Fruit fly (Drosophila melanogaster) whole organism, embryonic: ENCODE results near the gene CG17207.

Experiments
- ATbp ChIP-seq: fragments of 200-800 bp; sonication (Bioruptor generic); optimal IDR thresholded peaks from 2 replicates; lab custom pipeline; 2017; ENCODE audit warnings: missing biosample characterization, mild to moderate bottlenecking, missing genetic modification characterization, missing genetic modification reagents
- BEAF-32 ChIP-seq: fragments of 200-800 bp; sonication (Bioruptor generic); optimal IDR thresholded peaks from 3 replicates; lab custom pipeline; 2017; ENCODE audit warnings: missing biosample characterization, missing genetic modification characterization, mild to moderate bottlenecking, moderate library complexity, missing genetic modification reagents
- CG10431 ChIP-seq: fragments of 200-800 bp; sonication (Bioruptor generic); optimal IDR thresholded peaks from 3 replicates; lab custom pipeline; 2018; ENCODE audit warnings: missing biosample characterization, mild to moderate bottlenecking, missing genetic modification characterization
- CG11085 ChIP-seq: fragments of 200-800 bp; sonication (Bioruptor generic); IDR thresholded peaks from 2 replicates; pipeline ENCODE4 v1.3.6; 2022; ENCODE audit warnings: missing biosample characterization, missing genetic modification characterization
- CG11695 ChIP-seq: fragments of 200-800 bp; sonication (Bioruptor generic); IDR thresholded peaks from 3 replicates; pipeline ENCODE4 v1.3.6; 2022; ENCODE audit warnings: missing biosample characterization, missing genetic modification characterization
- CG12104 ChIP-seq: fragments of 200-800 bp; sonication (Bioruptor generic); optimal IDR thresholded peaks from 3 replicates; lab custom pipeline; 2016; ENCODE audit warnings: missing biosample characterization, missing genetic modification characterization
- CG12299 ChIP-seq: fragments of 200-800 bp; sonication (Bioruptor generic); optimal IDR thresholded peaks from 2 replicates; lab custom pipeline; 2018; ENCODE audit warnings: missing biosample characterization, mild to moderate bottlenecking, missing genetic modification characterization
- CG12769 ChIP-seq: fragments of 200-800 bp; sonication (Bioruptor generic); optimal IDR thresholded peaks from 2 replicates; lab custom pipeline; 2019; ENCODE audit warnings: missing biosample characterization, mild to moderate bottlenecking, missing genetic modification characterization, moderate library complexity
- CG13123 ChIP-seq: fragments of 200-800 bp; sonication (Bioruptor generic); optimal IDR thresholded peaks from 2 replicates; lab custom pipeline; 2016; ENCODE audit warnings: missing biosample characterization, missing genetic modification characterization
- CG14710 ChIP-seq: fragments of 200-800 bp; sonication (Bioruptor generic); optimal IDR thresholded peaks from 3 replicates; lab custom pipeline; 2019; ENCODE audit warnings: missing biosample characterization, mild to moderate bottlenecking, missing genetic modification characterization, moderate library complexity
- CG1602 ChIP-seq: fragments of 200-800 bp; sonication (Bioruptor generic); optimal IDR thresholded peaks from 3 replicates; lab custom pipeline; 2016; ENCODE audit warnings: missing biosample characterization, missing genetic modification characterization
- CG1603 ChIP-seq: fragments of 200-800 bp; sonication (Bioruptor generic); optimal IDR thresholded peaks from 2 replicates; lab custom pipeline; 2019; ENCODE audit warnings: missing biosample characterization, mild to moderate bottlenecking, missing genetic modification characterization, moderate library complexity
- CG1832 ChIP-seq: fragments of 200-800 bp; sonication (Bioruptor generic); optimal IDR thresholded peaks from 2 replicates; lab custom pipeline; 2017; ENCODE audit warnings: missing biosample characterization, mild to moderate bottlenecking, missing genetic modification characterization, inconsistent platforms
- CG18764 ChIP-seq: fragments of 200-800 bp; sonication (Bioruptor generic); optimal IDR thresholded peaks from 3 replicates; lab custom pipeline; 2016; ENCODE audit warnings: missing biosample characterization, missing genetic modification characterization
- CG30431 ChIP-seq: fragments of 200-800 bp; sonication (Bioruptor generic); optimal IDR thresholded peaks from 2 replicates; lab custom pipeline; 2017; ENCODE audit warnings: missing biosample characterization, missing genetic modification characterization
- CG32767 ChIP-seq: fragments of 200-800 bp; sonication (Bioruptor generic); IDR thresholded peaks from 2 replicates; pipeline ENCODE4 v1.3.6; 2022; ENCODE audit warnings: missing biosample characterization, missing genetic modification characterization
- CG34376 ChIP-seq: fragments of 200-800 bp; sonication (Bioruptor generic); optimal IDR thresholded peaks from 2 replicates; lab custom pipeline; 2018; ENCODE audit warnings: missing biosample characterization, mild to moderate bottlenecking, missing genetic modification characterization
- CG3838 ChIP-seq: fragments of 200-800 bp; sonication (Bioruptor generic); optimal IDR thresholded peaks from 3 replicates; lab custom pipeline; 2016; ENCODE audit warnings: missing biosample characterization, missing genetic modification characterization
- CG6854 ChIP-seq: fragments of 200-800 bp; sonication (Bioruptor generic); optimal IDR thresholded peaks from 3 replicates; lab custom pipeline; 2017; ENCODE audit warnings: missing biosample characterization, mild to moderate bottlenecking, missing genetic modification characterization
- CG7928 ChIP-seq: fragments of 200-800 bp; sonication (Bioruptor generic); optimal IDR thresholded peaks from 2 replicates; lab custom pipeline; 2017; ENCODE audit warnings: missing biosample characterization, mild to moderate bottlenecking, missing genetic modification characterization
- Deaf1 ChIP-seq: fragments of 200-800 bp; optimal IDR thresholded peaks from 3 replicates; lab custom pipeline; 2019; ENCODE audit warnings: missing biosample characterization, mild to moderate bottlenecking, missing genetic modification characterization, moderate library complexity
- Dfd ChIP-seq, 2 experiments: fragments of >200 bp; optimal IDR thresholded peaks; 2 replicates each; lab custom pipeline; 2017; ENCODE audit warnings: missing biosample characterization in 2 of 2, missing genetic modification characterization in 2 of 2
- Ets65A ChIP-seq: fragments of 200-800 bp; sonication (Bioruptor generic); peaks from one replicate; lab custom pipeline; 2016; ENCODE audit warnings: missing biosample characterization, missing genetic modification characterization
- Ets97D ChIP-seq: fragments of 200-800 bp; sonication (Bioruptor generic); optimal IDR thresholded peaks from 3 replicates; lab custom pipeline; 2016; ENCODE audit warnings: missing biosample characterization, missing genetic modification characterization
- GATAe ChIP-seq: fragments of 200-800 bp; sonication (Bioruptor generic); conservative IDR thresholded peaks from 2 replicates; pipeline ENCODE4 v1.3.6; 2022; ENCODE audit warnings: missing biosample characterization, missing genetic modification characterization
- Side ChIP-seq: fragments of 200-800 bp; sonication (Bioruptor generic); optimal IDR thresholded peaks from 2 replicates; lab custom pipeline; 2016; ENCODE audit warnings: missing biosample characterization, missing genetic modification characterization
- Xbp1 ChIP-seq: fragments of 200-800 bp; sonication (Bioruptor generic); optimal IDR thresholded peaks from 3 replicates; lab custom pipeline; 2016; ENCODE audit warnings: missing biosample characterization, mild to moderate bottlenecking, missing genetic modification characterization
- amos ChIP-seq: fragments of 200-800 bp; sonication (Bioruptor generic); IDR thresholded peaks from 2 replicates; pipeline ENCODE4 v1.3.6; 2022; ENCODE audit warnings: missing biosample characterization, missing genetic modification characterization; ENCODE audit not compliant: partially characterized antibody
- ap ChIP-seq: fragments of 200-800 bp; sonication (Bioruptor generic); IDR thresholded peaks from 2 replicates; pipeline ENCODE4 v1.3.6; 2022; ENCODE audit warnings: missing biosample characterization, missing genetic modification characterization
- az2 ChIP-seq: fragments of 200-800 bp; sonication (Bioruptor generic); optimal IDR thresholded peaks from 3 replicates; lab custom pipeline; 2016; ENCODE audit warnings: missing biosample characterization, missing genetic modification characterization
- bab2 ChIP-seq: fragments of 200-800 bp; sonication (Bioruptor generic); optimal IDR thresholded peaks from 2 replicates; lab custom pipeline; 2016; ENCODE audit warnings: missing biosample characterization, missing genetic modification characterization
- bowl ChIP-seq: fragments of 200-800 bp; sonication (Bioruptor generic); IDR thresholded peaks from 2 replicates; pipeline ENCODE4 v1.3.6; 2022; ENCODE audit warnings: missing biosample characterization, missing genetic modification characterization
- chif ChIP-seq, 2 experiments: fragments of 200-800 bp; sonication (Bioruptor generic); optimal IDR thresholded peaks; 3 replicates each; lab custom pipeline; 2016; ENCODE audit warnings: missing biosample characterization in 2 of 2, missing genetic modification characterization in 2 of 2
- crc ChIP-seq: fragments of 200-800 bp; sonication (Bioruptor generic); optimal IDR thresholded peaks from 2 replicates; lab custom pipeline; 2016; ENCODE audit warnings: missing biosample characterization, missing genetic modification characterization
- crp ChIP-seq, 2 experiments: fragments of 200-800 bp; sonication (Bioruptor generic); optimal IDR thresholded peaks; 2 replicates in 1 of 2; 3 replicates in 1 of 2; lab custom pipeline; 2017; ENCODE audit warnings: missing biosample characterization in 2 of 2, missing genetic modification characterization in 2 of 2, mild to moderate bottlenecking in 1 of 2, moderate library complexity in 1 of 2
- ewg ChIP-seq: fragments of 200-800 bp; sonication (Bioruptor generic); optimal IDR thresholded peaks from 3 replicates; lab custom pipeline; 2017; ENCODE audit warnings: mild to moderate bottlenecking, missing biosample characterization, missing genetic modification reagents, missing genetic modification characterization
- gcm2 ChIP-seq: fragments of 200-800 bp; sonication (Bioruptor generic); optimal IDR thresholded peaks from 2 replicates; lab custom pipeline; 2016; ENCODE audit warnings: missing biosample characterization, missing genetic modification characterization
- gem ChIP-seq: fragments of 200-800 bp; sonication (Bioruptor generic); optimal IDR thresholded peaks from 2 replicates; lab custom pipeline; 2019; ENCODE audit warnings: missing biosample characterization, mild to moderate bottlenecking, missing genetic modification characterization, moderate library complexity
- gro ChIP-seq: fragments of 200-800 bp; sonication (Bioruptor generic); optimal IDR thresholded peaks from 2 replicates; lab custom pipeline; 2016; ENCODE audit warnings: missing biosample characterization, missing genetic modification characterization
- lab ChIP-seq: fragments of 200-800 bp; sonication (Bioruptor generic); optimal IDR thresholded peaks from 3 replicates; lab custom pipeline; 2017; ENCODE audit warnings: missing biosample characterization, missing genetic modification characterization, mild to moderate bottlenecking, moderate library complexity, missing genetic modification reagents
- lmd ChIP-seq: fragments of 200-800 bp; sonication (Bioruptor generic); IDR thresholded peaks from 2 replicates; pipeline ENCODE4 v1.3.6; 2022; ENCODE audit warnings: missing biosample characterization, missing genetic modification characterization
- luna ChIP-seq: fragments of 200-800 bp; sonication (Bioruptor generic); optimal IDR thresholded peaks from 2 replicates; lab custom pipeline; 2016; ENCODE audit warnings: missing biosample characterization, missing genetic modification characterization
- nerfin-1 ChIP-seq: fragments of 200-800 bp; sonication (Bioruptor generic); optimal IDR thresholded peaks from 3 replicates; lab custom pipeline; 2019; ENCODE audit warnings: missing biosample characterization, mild to moderate bottlenecking, missing genetic modification characterization, moderate library complexity
- p53 ChIP-seq: fragments of 200-800 bp; sonication (Bioruptor generic); optimal IDR thresholded peaks from 2 replicates; lab custom pipeline; 2016; ENCODE audit warnings: missing biosample characterization, missing genetic modification characterization
- phol ChIP-seq: fragments of 200-800 bp; sonication (Bioruptor generic); optimal IDR thresholded peaks from 3 replicates; lab custom pipeline; 2018; ENCODE audit warnings: missing biosample characterization, mild to moderate bottlenecking, missing genetic modification characterization, moderate library complexity
- sim ChIP-seq: fragments of 200-800 bp; sonication (Bioruptor generic); IDR thresholded peaks from 2 replicates; pipeline ENCODE4 v1.3.6; 2022; ENCODE audit warnings: missing biosample characterization, missing genetic modification characterization
- sisA ChIP-seq: fragments of 200-800 bp; sonication (Bioruptor generic); IDR thresholded peaks from 2 replicates; pipeline ENCODE4 v1.3.6; 2022; ENCODE audit warnings: missing biosample characterization, missing genetic modification characterization
- sna ChIP-seq: fragments of 200-800 bp; sonication (Bioruptor generic); IDR thresholded peaks from 2 replicates; pipeline ENCODE4 v1.3.6; 2022; ENCODE audit warnings: missing biosample characterization, missing genetic modification characterization; ENCODE audit not compliant: partially characterized antibody
- tll ChIP-seq, 2 experiments: fragments of 200-800 bp in 1 of 2; fragments of >200 bp in 1 of 2; sonication (Bioruptor generic) in 1 of 2; optimal IDR thresholded peaks; 2 replicates each; lab custom pipeline; 2017 to 2019; ENCODE audit warnings: missing biosample characterization in 2 of 2, missing genetic modification characterization in 2 of 2, mild to moderate bottlenecking in 1 of 2, moderate library complexity in 1 of 2
- vnd ChIP-seq: fragments of 200-800 bp; sonication (Bioruptor generic); IDR thresholded peaks from 3 replicates; pipeline ENCODE4 v1.3.6; 2022; ENCODE audit warnings: missing biosample characterization, missing genetic modification characterization; ENCODE audit not compliant: partially characterized antibody

The CG17207 gene

dm6 chr3R:12422379-12422975 is 16.5 kb downstream of the CG17207 start, which contains the start of the genes Scgbeta and CG17202 (continued):
- TF ChIP-seq CG1602 (GFP tag; lab: Kevin White, UChicago) = no peak
- peak; percentile 11 for TF ChIP-seq Side
- no peak for TF ChIP-seq p53 (GFP tag; lab: Kevin White, UChicago)
- no peak for TF ChIP-seq gcm2
- no peak for TF ChIP-seq CG11085
- no peak for TF ChIP-seq lmd (GFP tag; lab: Robert Waterston, UW)
- peak; percentile 7 for TF ChIP-seq bab2 (GFP tag; lab: Kevin White, UChicago)
- TF ChIP-seq phol = peak; percentile 93
- TF ChIP-seq CG32767 (GFP tag; lab: Robert Waterston, UW) = 0 out of 2 replicates have a peak, but pooled peaks have one; percentile 12
- no peak for TF ChIP-seq CG30431 (GFP tag; lab: Kevin White, UChicago)
- TF ChIP-seq ap = no peak
- TF ChIP-seq CG14710 (tag; lab: Kevin White, UChicago) = peak; percentile 73
- TF ChIP-seq CG12104 = no peak
- TF ChIP-seq az2 (GFP tag; lab: Kevin White, UChicago) = no peak
- TF ChIP-seq luna (GFP tag; lab: Kevin White, UChicago) = no peak
- no peak for TF ChIP-seq CG10431 (GFP tag; lab: Kevin White, UChicago)
- no peak for TF ChIP-seq crc
- peak; percentile 49 for TF ChIP-seq Ets65A
- TF ChIP-seq gem (tag; lab: Kevin White, UChicago) = no peak
- no peak for TF ChIP-seq vnd
- TF ChIP-seq CG1603 (tag; lab: Kevin White, UChicago) = no peak
- TF ChIP-seq CG34376 = peak; percentile 40
- no peak for TF ChIP-seq sisA (GFP tag; lab: Robert Waterston, UW)
- no peak for TF ChIP-seq sna (GFP tag; lab: Robert Waterston, UW)
- no peak for TF ChIP-seq CG12299 (tag; lab: Kevin White, UChicago)
- no peak for TF ChIP-seq sim (GFP tag; lab: Robert Waterston, UW)
- peak in 1 of 2 experiments; percentile 44 for TF ChIP-seq tll (GFP tag; optimal IDR thresholded peaks at IDR 0.05; lab: Kevin White, UChicago)
- peak; percentile 55; the same call in 1 of the 2 replicates for TF ChIP-seq amos (GFP tag; lab: Robert Waterston, UW)
- TF ChIP-seq ATbp (GFP tag; lab: Kevin White, UChicago) = no peak
- peak; percentile 41 for TF ChIP-seq Xbp1 (GFP tag; lab: Kevin White, UChicago)
- TF ChIP-seq CG1832 (GFP tag; lab: Kevin White, UChicago) = no peak
- TF ChIP-seq CG6854 = no peak
- TF ChIP-seq Ets97D (GFP tag; lab: Kevin White, UChicago) = peak; percentile 65
- TF ChIP-seq CG7928 = peak; percentile 96
- no peak for TF ChIP-seq Deaf1 (tag; lab: Kevin White, UChicago)
- TF ChIP-seq bowl = no peak
- TF ChIP-seq CG11695 (GFP tag; lab: Robert Waterston, UW) = no peak
- TF ChIP-seq CG18764 (GFP tag; lab: Kevin White, UChicago) = no peak
- peak; percentile 37 for TF ChIP-seq BEAF-32 (GFP tag; lab: Kevin White, UChicago)
- no peak for TF ChIP-seq CG12769 (tag; lab: Kevin White, UChicago)
- TF ChIP-seq gro (GFP tag; lab: Kevin White, UChicago) = peak; percentile 42
- peak in 1 of 2 experiments; percentile 11 for TF ChIP-seq crp (GFP tag; optimal IDR thresholded peaks at IDR 0.05; lab: Kevin White, UChicago)
- no peak for TF ChIP-seq CG3838
- peak; percentile 92 for TF ChIP-seq ewg (GFP tag; lab: Kevin White, UChicago)
- TF ChIP-seq CG13123 (GFP tag; lab: Kevin White, UChicago) = no peak
- TF ChIP-seq nerfin-1 (tag; lab: Kevin White, UChicago) = no peak
- TF ChIP-seq chif (GFP tag; optimal IDR thresholded peaks at IDR 0.05; lab: Kevin White, UChicago) = peak in 1 of 2 experiments; percentile 8
- TF ChIP-seq lab = no peak
- no peak for TF ChIP-seq Dfd (GFP tag; optimal IDR thresholded peaks at IDR 0.05; lab: Kevin White, UChicago)
- TF ChIP-seq GATAe (GFP tag; lab: Robert Waterston, UW) = no peak
